Worm (Caenorhabditis elegans) whole organism, L4 larva: Measurements from ENCODE around the gene srd-38.

Source experiments
- F37D6.2 ChIP-seq: sonication (generic microtip); optimal IDR thresholded peaks from 2 replicates; lab custom pipeline; 2016; ENCODE audit warnings: mild to moderate bottlenecking, missing genetic modification characterization, missing compliant biosample characterization
- R02D3.7 ChIP-seq: fragments of 150-350 bp; sonication (generic microtip); optimal IDR thresholded peaks from 3 replicates; lab custom pipeline; 2014; ENCODE audit warnings: missing biosample characterization, missing genetic modification characterization
- ZK546.5 ChIP-seq, 2 experiments: sonication (generic microtip); optimal IDR thresholded peaks; 2 replicates each; lab custom pipeline; 2017; ENCODE audit warnings: missing biosample characterization in 2 of 2, missing genetic modification characterization in 2 of 2
- aha-1 ChIP-seq: fragments of 150-350 bp; peaks from one replicate; lab custom pipeline; 2014; ENCODE audit warnings: missing biosample characterization, missing genetic modification characterization
- aly-2 ChIP-seq: sonication (generic microtip); optimal IDR thresholded peaks from 2 replicates; lab custom pipeline; 2018; ENCODE audit warnings: missing biosample characterization, missing genetic modification characterization
- ama-1 ChIP-seq: fragments of 150-350 bp; optimal IDR thresholded peaks from 2 replicates; lab custom pipeline; 2014; ENCODE audit warnings: inconsistent platforms, mixed read lengths
- attf-4 ChIP-seq: sonication (generic microtip); optimal IDR thresholded peaks from 3 replicates; lab custom pipeline; 2017; ENCODE audit warnings: missing biosample characterization, missing genetic modification characterization
- ceh-20 ChIP-seq: fragments of 200-800 bp; sonication (Bioruptor generic); IDR thresholded peaks from 2 replicates; pipeline ENCODE4 v1.3.6; 2022; ENCODE audit warnings: missing genetic modification reagents, missing genetic modification characterization, missing compliant biosample characterization
- ceh-28 ChIP-seq: fragments of 150-350 bp; optimal IDR thresholded peaks from 2 replicates; lab custom pipeline; 2014; ENCODE audit warnings: missing biosample characterization, missing genetic modification reagents, missing genetic modification characterization
- ces-1 ChIP-seq: fragments of 150-350 bp; sonication (generic microtip); optimal IDR thresholded peaks from 4 replicates; lab custom pipeline; 2014; ENCODE audit warnings: missing biosample characterization, missing genetic modification reagents, missing genetic modification characterization
- daf-12 ChIP-seq: fragments of 150-350 bp; optimal IDR thresholded peaks from 2 replicates; lab custom pipeline; 2014; ENCODE audit warnings: missing biosample characterization, missing genetic modification reagents, missing genetic modification characterization
- daf-19 ChIP-seq: fragments of 200-800 bp; sonication (Bioruptor generic); conservative IDR thresholded peaks from 2 replicates; pipeline ENCODE4 v1.3.6; 2022; ENCODE audit warnings: missing genetic modification characterization, missing compliant biosample characterization
- dmd-6 ChIP-seq: fragments of 200-800 bp; sonication (Bioruptor generic); IDR thresholded peaks from 2 replicates; pipeline ENCODE4 v1.3.6; 2022; ENCODE audit warnings: missing genetic modification reagents, missing genetic modification characterization, missing compliant biosample characterization
- dve-1 ChIP-seq: sonication (generic microtip); optimal IDR thresholded peaks from 2 replicates; lab custom pipeline; 2017; ENCODE audit warnings: antibody characterized with exemption, mild to moderate bottlenecking, missing genetic modification characterization, missing compliant biosample characterization; ENCODE audit not compliant: insufficient read depth
- egl-43 ChIP-seq: fragments of 200-800 bp; sonication (Bioruptor generic); IDR thresholded peaks from 2 replicates; pipeline ENCODE4 v1.3.6; 2022; ENCODE audit warnings: missing genetic modification reagents, missing genetic modification characterization, missing compliant biosample characterization
- gei-8 ChIP-seq: fragments of 200-800 bp; sonication (Bioruptor generic); optimal IDR thresholded peaks from 2 replicates; lab custom pipeline; 2018; ENCODE audit warnings: mild to moderate bottlenecking, missing genetic modification characterization, missing compliant biosample characterization
- hlh-30 ChIP-seq: sonication (generic microtip); optimal IDR thresholded peaks from 2 replicates; lab custom pipeline; 2017; ENCODE audit warnings: antibody characterized with exemption, mild to moderate bottlenecking, missing genetic modification characterization, missing compliant biosample characterization; ENCODE audit not compliant: insufficient read depth
- hmg-1.1 ChIP-seq: fragments of 200-800 bp; sonication (Bioruptor generic); IDR thresholded peaks from 2 replicates; pipeline ENCODE4 v1.3.6; 2022; ENCODE audit warnings: missing genetic modification reagents, missing genetic modification characterization, missing compliant biosample characterization
- lin-13 ChIP-seq: fragments of 150-350 bp; optimal IDR thresholded peaks from 2 replicates; lab custom pipeline; 2014; ENCODE audit warnings: missing biosample characterization, missing genetic modification reagents, missing genetic modification characterization
- lin-15B ChIP-seq: fragments of 150-350 bp; sonication (generic microtip); optimal IDR thresholded peaks from 3 replicates; lab custom pipeline; 2014; ENCODE audit warnings: missing biosample characterization, missing genetic modification characterization
- lin-29 ChIP-seq: fragments of 200-800 bp; sonication (Bioruptor generic); IDR thresholded peaks from 2 replicates; pipeline ENCODE4 v1.3.6; 2022; ENCODE audit warnings: missing genetic modification reagents, missing genetic modification characterization, missing compliant biosample characterization
- lin-38 ChIP-seq: fragments of 200-800 bp; sonication (Bioruptor generic); IDR thresholded peaks from 2 replicates; pipeline ENCODE4 v1.3.6; 2022; ENCODE audit warnings: missing genetic modification reagents, missing genetic modification characterization, missing compliant biosample characterization
- lin-39 ChIP-seq: fragments of 150-350 bp; optimal IDR thresholded peaks from 2 replicates; lab custom pipeline; 2014; ENCODE audit warnings: missing biosample characterization, missing genetic modification reagents, missing genetic modification characterization
- lsy-2 ChIP-seq, 2 experiments: fragments of 150-350 bp in 1 of 2; sonication (generic microtip) in 1 of 2; optimal IDR thresholded peaks; 2 replicates each; lab custom pipeline; 2014 to 2017; ENCODE audit warnings: missing biosample characterization in 2 of 2, missing genetic modification characterization in 2 of 2
- madf-5 ChIP-seq, 2 experiments: fragments of 200-800 bp; sonication (Bioruptor generic); IDR thresholded peaks; 2 replicates each; pipeline ENCODE4 v1.3.6; 2022; ENCODE audit warnings: missing compliant biosample characterization in 2 of 2, missing genetic modification characterization in 2 of 2
- madf-9 ChIP-seq: fragments of 200-800 bp; sonication (Bioruptor generic); conservative IDR thresholded peaks from 2 replicates; pipeline ENCODE4 v1.3.6; 2022; ENCODE audit warnings: missing genetic modification reagents, missing genetic modification characterization, missing compliant biosample characterization
- mdl-1 ChIP-seq, 2 experiments: fragments of 150-350 bp in 1 of 2; sonication (generic microtip) in 1 of 2; optimal IDR thresholded peaks; 2 replicates each; lab custom pipeline; 2014 to 2017; ENCODE audit warnings: missing biosample characterization in 2 of 2, missing genetic modification characterization in 2 of 2
- mep-1 ChIP-seq: fragments of 150-350 bp; sonication (generic microtip); optimal IDR thresholded peaks from 3 replicates; lab custom pipeline; 2014; ENCODE audit warnings: missing biosample characterization, missing genetic modification characterization
- mes-2 ChIP-seq: sonication (generic microtip); optimal IDR thresholded peaks from 2 replicates; lab custom pipeline; 2016; ENCODE audit warnings: missing genotype, mild to moderate bottlenecking, missing genetic modification characterization, missing compliant biosample characterization; ENCODE audit not compliant: poor library complexity, severe bottlenecking
- mxl-3 ChIP-seq: fragments of 200-800 bp; sonication (Bioruptor generic); optimal IDR thresholded peaks from 2 replicates; lab custom pipeline; 2018; ENCODE audit warnings: mild to moderate bottlenecking, missing genetic modification characterization, missing compliant biosample characterization
- nhr-10 ChIP-seq: fragments of 150-350 bp; optimal IDR thresholded peaks from 2 replicates; lab custom pipeline; 2014; ENCODE audit warnings: missing biosample characterization, missing genetic modification characterization
- nhr-28 ChIP-seq: fragments of 150-350 bp; optimal IDR thresholded peaks from 2 replicates; lab custom pipeline; 2014; ENCODE audit warnings: missing biosample characterization, missing genetic modification characterization
- nhr-6 ChIP-seq: fragments of 150-350 bp; optimal IDR thresholded peaks from 2 replicates; lab custom pipeline; 2014; ENCODE audit warnings: missing biosample characterization, missing genetic modification characterization
- nhr-77 ChIP-seq: fragments of 150-350 bp; optimal IDR thresholded peaks from 2 replicates; lab custom pipeline; 2014; ENCODE audit warnings: missing biosample characterization, missing genetic modification characterization
- pha-4 ChIP-seq, 2 experiments: fragments of 150-350 bp in 1 of 2; fragments of 200-800 bp in 1 of 2; sonication (Bioruptor generic) in 1 of 2; IDR thresholded peaks in 1 of 2; optimal IDR thresholded peaks in 1 of 2; 2 replicates each; pipeline versions ENCODE4 v1.3.6 to Lab custom; 2014 to 2022; ENCODE audit warnings: missing genetic modification characterization in 2 of 2, missing genetic modification reagents in 2 of 2, missing biosample characterization in 1 of 2, missing compliant biosample characterization in 1 of 2
- php-3 ChIP-seq: fragments of 200-800 bp; sonication (Bioruptor generic); IDR thresholded peaks from 2 replicates; pipeline ENCODE4 v1.3.6; 2022; ENCODE audit warnings: missing genetic modification reagents, missing genetic modification characterization, missing compliant biosample characterization
- pqm-1 ChIP-seq: sonication (generic microtip); optimal IDR thresholded peaks from 2 replicates; lab custom pipeline; 2017; ENCODE audit warnings: missing biosample characterization, missing genetic modification characterization
- rbr-2 ChIP-seq: sonication (generic microtip); optimal IDR thresholded peaks from 2 replicates; lab custom pipeline; 2016; ENCODE audit warnings: missing genotype, missing genetic modification characterization, missing compliant biosample characterization
- set-16 ChIP-seq: fragments of 200-800 bp; sonication (Bioruptor generic); IDR thresholded peaks from 2 replicates; pipeline ENCODE4 v1.3.6; 2022; ENCODE audit warnings: missing genetic modification reagents, missing genetic modification characterization, missing compliant biosample characterization
- snpc-1.2 ChIP-seq: fragments of 200-800 bp; sonication (Bioruptor generic); IDR thresholded peaks from 2 replicates; pipeline ENCODE4 v1.3.6; 2022; ENCODE audit warnings: missing genetic modification reagents, missing genetic modification characterization, missing compliant biosample characterization
- spr-1 ChIP-seq: sonication (generic microtip); optimal IDR thresholded peaks from 2 replicates; lab custom pipeline; 2016; ENCODE audit warnings: mild to moderate bottlenecking, missing genetic modification characterization, missing compliant biosample characterization
- unc-62 ChIP-seq, 3 experiments: fragments of 150-350 bp in 1 of 3; sonication (generic microtip); optimal IDR thresholded peaks in 2 of 3; peaks in 1 of 3; 1 replicate in 1 of 3; 2 replicates in 2 of 3; lab custom pipeline; 2014 to 2017; ENCODE audit warnings: missing biosample characterization in 3 of 3, missing genetic modification characterization in 3 of 3, missing genetic modification reagents in 3 of 3, missing genotype in 1 of 3
- vab-7 ChIP-seq: fragments of 200-800 bp; sonication (Bioruptor generic); IDR thresholded peaks from 2 replicates; pipeline ENCODE4 v1.3.6; 2022; ENCODE audit warnings: missing genetic modification reagents, missing genetic modification characterization, missing compliant biosample characterization
- zfp-3 ChIP-seq: fragments of 200-800 bp; sonication (Bioruptor generic); conservative IDR thresholded peaks from 2 replicates; pipeline ENCODE4 v1.3.6; 2022; ENCODE audit warnings: missing genetic modification reagents, missing genetic modification characterization, missing compliant biosample characterization
- zip-11 ChIP-seq: fragments of 200-800 bp; sonication (Bioruptor generic); IDR thresholded peaks from 2 replicates; pipeline ENCODE4 v1.3.6; 2022; ENCODE audit warnings: missing genetic modification characterization, missing compliant biosample characterization
- zip-2 ChIP-seq: fragments of 150-350 bp; optimal IDR thresholded peaks from 2 replicates; lab custom pipeline; 2014; ENCODE audit warnings: missing biosample characterization, missing genetic modification characterization
- ztf-11 ChIP-seq: fragments of 150-350 bp; optimal IDR thresholded peaks from 2 replicates; lab custom pipeline; 2014; ENCODE audit warnings: missing biosample characterization, missing genetic modification characterization

srd-38 gene

DNA sequence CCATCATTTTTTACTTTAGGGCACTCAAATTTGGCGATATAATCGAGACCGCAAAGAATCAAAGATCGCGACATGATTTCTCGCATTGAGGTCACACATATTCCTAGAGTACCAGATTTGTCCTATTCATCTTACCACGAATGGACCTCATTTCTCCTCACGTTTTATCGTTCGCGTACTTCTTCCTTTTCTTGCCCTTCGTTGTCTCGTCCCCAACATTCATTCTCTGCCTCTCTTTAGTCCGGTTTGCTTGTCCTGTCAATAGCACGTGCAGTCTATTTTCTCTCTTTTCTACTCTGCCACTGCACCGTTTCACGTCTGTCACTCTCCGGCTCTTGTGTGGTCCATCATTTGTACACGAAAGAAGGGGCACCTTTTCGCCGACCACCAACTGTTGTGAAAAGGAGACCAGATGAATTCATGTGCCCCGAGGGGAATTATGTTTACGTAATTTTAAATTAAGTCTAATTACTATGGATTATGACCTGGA is 40.2 kb upstream of the srd-38 start (continued):
- TF ChIP-seq hlh-30 (tag; lab: Kevin White, UChicago) = peak; percentile 93
- no peak for TF ChIP-seq snpc-1.2 (GFP tag; lab: Robert Waterston, UW)
- TF ChIP-seq pha-4 (GFP tag; IDR thresholded peaks at IDR 0.05; lab: Robert Waterston, UW) = no peak
- TF ChIP-seq pha-4 (tag; optimal IDR thresholded peaks at IDR 0.05; lab: Kevin White, UChicago) = peak; percentile 49

DNA sequence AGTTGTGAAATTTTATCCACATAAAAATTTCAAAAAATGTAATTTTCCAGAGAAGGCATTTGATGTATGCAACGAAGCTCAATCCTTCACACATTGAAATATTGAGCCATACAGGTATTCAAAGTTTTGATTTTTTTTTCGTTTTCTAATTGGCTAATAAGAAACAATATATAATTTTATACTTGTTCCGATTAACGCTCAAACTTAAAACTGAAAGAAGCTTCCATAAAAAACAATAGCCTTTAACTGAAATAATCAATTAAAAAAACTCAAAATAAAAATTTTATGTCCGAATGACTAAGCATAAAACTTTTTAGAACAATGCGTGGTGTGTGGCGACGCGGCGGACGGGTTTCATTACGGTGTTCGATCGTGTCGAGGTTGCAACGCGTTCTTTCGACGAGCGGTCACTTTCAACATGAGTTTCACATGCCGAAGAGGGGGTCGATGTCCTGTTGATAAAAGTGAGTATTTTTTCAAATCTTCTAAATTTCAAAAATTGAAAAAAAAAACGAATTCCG is 39.6 kb upstream of the srd-38 start, which contains the start of gene nhr-32:
Gene nhr-32 (plus strand): TSS at position 51 of the 521 bp plus-strand sequence.
- TF ChIP-seq egl-43 (GFP tag; lab: Robert Waterston, UW) (no peak), attf-4 (no peak), unc-62 (GFP tag; optimal IDR thresholded peaks at IDR 0.05 in 1 of 2; lab: Kevin White, UChicago) (peak in 1 of 2 experiments; percentile 89), unc-62 (tag; optimal IDR thresholded peaks at IDR 0.05; lab: Kevin White, UChicago) (no peak), pqm-1 (tag; lab: Kevin White, UChicago) (no peak), madf-9 (GFP tag; lab: Robert Waterston, UW) (no peak), gei-8 (no peak), mdl-1 (tag; optimal IDR thresholded peaks at IDR 0.05; lab: Kevin White, UChicago) (peak in 1 of 2 experiments; percentile 22), rbr-2 (no peak), hlh-30 (tag; lab: Kevin White, UChicago) (peak; percentile 28), madf-5 (GFP tag; IDR thresholded peaks at IDR 0.05; lab: Robert Waterston, UW) (no peak), F37D6.2 (tag; lab: Kevin White, UChicago) (no peak), zfp-3 (GFP tag; lab: Robert Waterston, UW) (no peak), aha-1 (peak; percentile 58), mxl-3 (GFP tag; lab: Kevin White, UChicago) (peak; percentile 23), dmd-6 (GFP tag; lab: Robert Waterston, UW) (peak; percentile 24), lsy-2 (tag; optimal IDR thresholded peaks at IDR 0.05; lab: Kevin White, UChicago) (no peak), R02D3.7 (tag; lab: Kevin White, UChicago) (no peak), hmg-1.1 (no peak), lin-29 (no peak), dve-1 (tag; lab: Kevin White, UChicago) (no peak), ces-1 (GFP tag; lab: Kevin White, UChicago) (no peak), ZK546.5 (tag; optimal IDR thresholded peaks at IDR 0.05; lab: Kevin White, UChicago) (no peak), mes-2 (tag; lab: Kevin White, UChicago) (peak; percentile 19), set-16 (no peak)

DNA sequence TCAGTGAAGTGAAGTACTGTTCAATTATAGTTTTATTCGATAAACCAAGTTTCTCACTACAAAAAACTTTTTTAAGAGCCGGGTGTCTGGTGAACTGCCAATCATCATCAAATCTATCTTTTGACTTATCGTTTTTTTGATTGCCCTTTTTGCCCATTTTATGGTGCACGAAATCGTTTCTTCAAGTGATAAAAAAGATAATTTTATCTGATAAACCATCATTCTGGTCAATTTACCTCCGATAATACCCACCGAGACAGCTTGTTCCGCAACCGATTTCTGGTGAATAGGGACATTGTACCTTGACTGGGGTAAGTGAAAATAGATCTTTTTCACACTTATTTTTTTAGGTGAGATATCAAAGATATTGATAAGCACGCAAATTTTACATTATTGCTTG is 34.0 kb upstream of the srd-38 start, which contains the start of gene K08H2.10:
Gene K08H2.10 (plus strand): TSS at position 230 of the 400 bp plus-strand sequence.
- TF ChIP-seq zip-11 (GFP tag; lab: Robert Waterston, UW) (no peak), ztf-11 (no peak), daf-12 (tag; lab: Kevin White, UChicago) (no peak), nhr-10 (tag; lab: Kevin White, UChicago) (no peak), spr-1 (no peak), lin-13 (no peak), F37D6.2 (tag; lab: Kevin White, UChicago) (no peak), aly-2 (no peak), zip-2 (no peak), lin-38 (no peak), ama-1 (lab: Kevin White, UChicago) (no peak), nhr-77 (peak; percentile 35), nhr-28 (tag; lab: Kevin White, UChicago) (peak; percentile 66), ceh-28 (tag; lab: Kevin White, UChicago) (no peak), ces-1 (GFP tag; lab: Kevin White, UChicago) (no peak), lin-39 (tag; lab: Kevin White, UChicago) (no peak), mes-2 (tag; lab: Kevin White, UChicago) (no peak), mxl-3 (GFP tag; lab: Kevin White, UChicago) (no peak), lin-15B (no peak), mep-1 (tag; lab: Kevin White, UChicago) (no peak), nhr-6 (tag; lab: Kevin White, UChicago) (no peak), daf-19 (GFP tag; lab: Robert Waterston, UW) (no peak), rbr-2 (no peak), ceh-20 (peak; percentile 72; the same call in 1 of the 2 replicates), vab-7 (GFP tag; lab: Robert Waterston, UW) (no peak), php-3 (GFP tag; lab: Robert Waterston, UW) (peak; percentile 100)
